Fruit fly (Drosophila melanogaster): ENCODE data around the gene CG10646.

CG10646 gene

DNA sequence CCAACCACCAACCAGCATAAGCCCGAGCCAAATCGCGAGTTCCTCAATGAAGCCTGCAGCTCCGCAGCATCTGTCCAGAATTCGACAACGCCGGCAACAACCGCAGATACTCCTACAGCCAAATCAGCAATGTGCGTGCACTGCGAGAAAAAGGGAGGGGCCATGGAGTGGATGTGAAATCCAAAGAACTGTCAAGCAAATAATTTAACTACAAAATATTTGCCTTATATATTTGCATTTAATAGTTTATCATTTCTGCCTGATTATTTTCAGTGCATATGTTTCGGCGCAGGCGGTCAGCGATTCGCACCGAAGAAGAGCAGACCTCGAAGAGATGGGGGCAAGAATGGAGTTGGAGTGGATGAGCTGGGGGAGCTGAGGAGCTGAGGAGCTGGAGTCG lies 48.0 kb upstream of the CG10646 start (continued):
- no peak for TF ChIP-seq onecut (GFP tag; IDR thresholded peaks at IDR 0.05)
- TF ChIP-seq croc (GFP tag; conservative IDR thresholded peaks at IDR 0.05): no peak
- no peak for TF ChIP-seq cas (GFP tag; IDR thresholded peaks at IDR 0.05)
- TF ChIP-seq CG14710 (tag; optimal IDR thresholded peaks at IDR 0.05): no peak
- no peak for TF ChIP-seq Bdp1 (GFP tag; optimal IDR thresholded peaks at IDR 0.05)
- no peak for TF ChIP-seq hkb (optimal IDR thresholded peaks at IDR 0.05)
- peak; percentile 9; the same call in 1 of the 2 replicates for TF ChIP-seq hkb (GFP tag; IDR thresholded peaks at IDR 0.05)
- no peak for TF ChIP-seq CG4707 (GFP tag; optimal IDR thresholded peaks at IDR 0.05)
- no peak for TF ChIP-seq cwo (GFP tag; optimal IDR thresholded peaks at IDR 0.05)
- 0 out of 2 replicates have a peak, but pooled peaks have one; percentile 20 for TF ChIP-seq CG11696 (GFP tag; IDR thresholded peaks at IDR 0.05)
- TF ChIP-seq CG17328 (GFP tag; IDR thresholded peaks at IDR 0.05): peak; percentile 50; the same call in 1 of the 2 replicates
- no peak for TF ChIP-seq jumu (GFP tag; optimal IDR thresholded peaks at IDR 0.05)
- TF ChIP-seq Hr78 (GFP tag; optimal IDR thresholded peaks at IDR 0.05): no peak
- no peak for TF ChIP-seq repo (GFP tag; optimal IDR thresholded peaks at IDR 0.05)
- TF ChIP-seq Usf (GFP tag; optimal IDR thresholded peaks at IDR 0.05): no peak
- TF ChIP-seq CG32772 (GFP tag; IDR thresholded peaks at IDR 0.05): peak; percentile 42; the same call in 1 of the 2 replicates
- no peak for TF ChIP-seq CG10565 (GFP tag; optimal IDR thresholded peaks at IDR 0.05)
- TF ChIP-seq Sox102F (GFP tag; optimal IDR thresholded peaks at IDR 0.05): peak; percentile 13
- TF ChIP-seq pzg (GFP tag; optimal IDR thresholded peaks at IDR 0.05): no peak
- no peak for TF ChIP-seq crc (GFP tag; optimal IDR thresholded peaks at IDR 0.05)
- no peak for TF ChIP-seq CG13775 (GFP tag; optimal IDR thresholded peaks at IDR 0.05)
- no peak for TF ChIP-seq caup (GFP tag; optimal IDR thresholded peaks at IDR 0.05; ENCODE audit: severe bottlenecking)
- TF ChIP-seq bsh (GFP tag; optimal IDR thresholded peaks at IDR 0.05): peak; percentile 7 to 24
- TF ChIP-seq sens (GFP tag): peak; percentile 32
- no peak for TF ChIP-seq Ada2b (GFP tag; IDR thresholded peaks at IDR 0.05)
- TF ChIP-seq CG33213 (GFP tag; optimal IDR thresholded peaks at IDR 0.05): no peak
- no peak for TF ChIP-seq Antp (GFP tag; optimal IDR thresholded peaks at IDR 0.05)
- TF ChIP-seq schlank (tag; optimal IDR thresholded peaks at IDR 0.05): no peak
- peak; percentile 36; the same call in 1 of the 3 replicates for TF ChIP-seq Optix (GFP tag; IDR thresholded peaks at IDR 0.05)
- no peak for TF ChIP-seq CG11398 (GFP tag; optimal IDR thresholded peaks at IDR 0.05)
- TF ChIP-seq tup (GFP tag; optimal IDR thresholded peaks at IDR 0.05): no peak
- TF ChIP-seq CG15479 (GFP tag; optimal IDR thresholded peaks at IDR 0.05): no peak
- TF ChIP-seq ara (GFP tag; IDR thresholded peaks at IDR 0.05): peak; percentile 62; the same call in 1 of the 2 replicates
- 0 out of 2 replicates have a peak, but pooled peaks have one; percentile 22 for TF ChIP-seq CG4730 (GFP tag; IDR thresholded peaks at IDR 0.05)
- TF ChIP-seq CG18011 (GFP tag; optimal IDR thresholded peaks at IDR 0.05): no peak
- TF ChIP-seq E2f1 (GFP tag; IDR thresholded peaks at IDR 0.05): no peak
- no peak for TF ChIP-seq CG10654 (GFP tag; optimal IDR thresholded peaks at IDR 0.05)
- no peak for TF ChIP-seq kay (GFP tag; optimal IDR thresholded peaks at IDR 0.05)
- TF ChIP-seq otp (GFP tag; IDR thresholded peaks at IDR 0.05): 0 out of 3 replicates have a peak, but pooled peaks have one; percentile 53
- no peak for TF ChIP-seq Mad (GFP tag; optimal IDR thresholded peaks at IDR 0.05)
- TF ChIP-seq corto (GFP tag; optimal IDR thresholded peaks at IDR 0.05): peak; percentile 58
- TF ChIP-seq CG12236 (GFP tag; optimal IDR thresholded peaks at IDR 0.05): no peak
- TF ChIP-seq HHEX (GFP tag; optimal IDR thresholded peaks at IDR 0.05): no peak
- TF ChIP-seq wek (GFP tag; optimal IDR thresholded peaks at IDR 0.05): no peak
- TF ChIP-seq CG4328 (GFP tag; optimal IDR thresholded peaks at IDR 0.05): no peak
- no peak for TF ChIP-seq CG9215 (GFP tag; IDR thresholded peaks at IDR 0.05)
- TF ChIP-seq CG17186 (GFP tag; optimal IDR thresholded peaks at IDR 0.05): no peak
- TF ChIP-seq CG11085 (GFP tag; IDR thresholded peaks at IDR 0.05): no peak
- no peak for TF ChIP-seq CG14965 (GFP tag; optimal IDR thresholded peaks at IDR 0.05; ENCODE audit: borderline replicate concordance)
- TF ChIP-seq lbe (GFP tag; optimal IDR thresholded peaks at IDR 0.05): peak; percentile 49
- TF ChIP-seq CG1603 (tag; optimal IDR thresholded peaks at IDR 0.05): peak; percentile 10
